Worm (Caenorhabditis elegans): Measurements from ENCODE around the gene srh-72.

DNA sequence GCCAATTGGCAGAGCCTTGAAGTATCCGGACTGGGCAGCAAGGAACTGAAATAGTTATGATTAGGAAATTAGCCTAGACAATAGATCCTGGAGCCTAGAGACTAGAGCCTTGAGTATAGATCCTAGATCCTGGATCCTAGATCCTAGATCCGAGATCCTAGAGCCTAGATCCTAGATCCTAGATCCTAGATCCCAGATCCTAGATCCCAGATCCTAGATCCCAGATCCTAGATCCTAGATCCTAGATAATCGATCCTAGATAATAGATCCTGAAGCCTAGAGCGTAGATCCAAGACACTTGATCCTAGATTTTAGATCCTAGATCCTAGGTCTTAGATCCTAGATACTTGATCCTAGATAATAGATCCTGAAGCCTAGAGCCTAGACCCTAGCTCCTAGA lies 35.4 kb downstream of the srh-72 start:
- TF ChIP-seq ceh-28 (tag; optimal IDR thresholded peaks at IDR 0.05): no peak
- no peak for TF ChIP-seq mxl-2 (GFP tag; conservative IDR thresholded peaks at IDR 0.05)
